Fruit fly (Drosophila melanogaster): Measurements from ENCODE around the gene CG12605.

Gene CG12605

dm6 chr3L:3976438-3976837, 11.9 kb upstream of the CG12605 start (continued):
- TF ChIP-seq CG32772 (GFP tag; IDR thresholded peaks at IDR 0.05) (no peak), otp (GFP tag; IDR thresholded peaks at IDR 0.05) (no peak), ci (GFP tag; IDR thresholded peaks at IDR 0.05) (no peak), CG10959 (GFP tag; IDR thresholded peaks at IDR 0.05) (no peak), Bdp1 (GFP tag; optimal IDR thresholded peaks at IDR 0.05) (no peak), Asciz (GFP tag; optimal IDR thresholded peaks at IDR 0.05) (no peak), tap (tag; optimal IDR thresholded peaks at IDR 0.05) (peak; percentile 61), Oaz (GFP tag; IDR thresholded peaks at IDR 0.05) (no peak), CG4328 (GFP tag; optimal IDR thresholded peaks at IDR 0.05) (no peak), CG14710 (tag; optimal IDR thresholded peaks at IDR 0.05) (no peak), ERR (GFP tag; optimal IDR thresholded peaks at IDR 0.05) (no peak), zen2 (GFP tag; IDR thresholded peaks at IDR 0.05; ENCODE audit: partially characterized antibody) (no peak), Hr3 (GFP tag; optimal IDR thresholded peaks at IDR 0.05) (no peak), D (optimal IDR thresholded peaks at IDR 0.05) (peak; percentile 0), D (GFP tag; optimal IDR thresholded peaks at IDR 0.05) (no peak), CG15514 (GFP tag; optimal IDR thresholded peaks at IDR 0.05) (no peak), fd64A (GFP tag; optimal IDR thresholded peaks at IDR 0.05) (no peak), CG5180 (GFP tag; optimal IDR thresholded peaks at IDR 0.05) (no peak)

dm6 chr3L:3972599-3972998, 8.0 kb upstream of the CG12605 start, which contains the start of gene CG43915:
Gene CG43915 (plus strand): TSS chr3L:3972899.
- TF ChIP-seq CG15269 (tag; optimal IDR thresholded peaks at IDR 0.05) (no peak), ase (GFP tag; IDR thresholded peaks at IDR 0.05) (no peak), CG9609 (GFP tag; optimal IDR thresholded peaks at IDR 0.05) (no peak), jigr1 (GFP tag; IDR thresholded peaks at IDR 0.05) (no peak), CG31224 (GFP tag; IDR thresholded peaks at IDR 0.05) (no peak), kay (GFP tag; optimal IDR thresholded peaks at IDR 0.05) (no peak), CG2875 (GFP tag; optimal IDR thresholded peaks at IDR 0.05) (no peak), dm (GFP tag; optimal IDR thresholded peaks at IDR 0.05) (no peak), CG3065 (GFP tag; optimal IDR thresholded peaks at IDR 0.05) (no peak), tgo (GFP tag; IDR thresholded peaks at IDR 0.05) (no peak), ssp (GFP tag; IDR thresholded peaks at IDR 0.05) (no peak), chif (GFP tag; optimal IDR thresholded peaks at IDR 0.05) (no peak), CG11723 (GFP tag; optimal IDR thresholded peaks at IDR 0.05) (no peak), Lhr (GFP tag; optimal IDR thresholded peaks at IDR 0.05) (no peak), nom (GFP tag; optimal IDR thresholded peaks at IDR 0.05) (no peak), CG8359 (GFP tag; optimal IDR thresholded peaks at IDR 0.05; ENCODE audit: borderline replicate concordance) (no peak), MESR4 (GFP tag; optimal IDR thresholded peaks at IDR 0.05) (no peak), Opbp (GFP tag; IDR thresholded peaks at IDR 0.05; ENCODE audit: partially characterized antibody) (no peak), ham (GFP tag; IDR thresholded peaks at IDR 0.05) (no peak), caup (GFP tag; optimal IDR thresholded peaks at IDR 0.05; ENCODE audit: severe bottlenecking) (no peak)

- TF ChIP-seq pita (GFP tag; optimal IDR thresholded peaks at IDR 0.05) (no peak), CrebB (tag; optimal IDR thresholded peaks at IDR 0.05) (no peak), Nf-YB (GFP tag; optimal IDR thresholded peaks at IDR 0.05) (no peak), CG2116 (GFP tag; optimal IDR thresholded peaks at IDR 0.05) (no peak), Lhr (GFP tag; optimal IDR thresholded peaks at IDR 0.05) (no peak), Ada2b (GFP tag; IDR thresholded peaks at IDR 0.05) (no peak), CG17186 (GFP tag; optimal IDR thresholded peaks at IDR 0.05) (no peak), dpn (GFP tag; optimal IDR thresholded peaks at IDR 0.05) (peak; percentile 0 to 39), B-H2 (GFP tag; optimal IDR thresholded peaks at IDR 0.05) (no peak), peb (GFP tag; IDR thresholded peaks at IDR 0.05) (peak; percentile 24; the same call in 1 of the 2 replicates), MTF-1 (GFP tag; optimal IDR thresholded peaks at IDR 0.05; ENCODE audit: borderline replicate concordance) (no peak), HmgD (GFP tag; optimal IDR thresholded peaks at IDR 0.05) (no peak), CG9727 (GFP tag; optimal IDR thresholded peaks at IDR 0.05) (peak; percentile 57)
Observed at dm6 chr3L:3970372-3971031, 5.9 kb upstream of the CG12605 start.
